Worm (Caenorhabditis elegans): ENCODE data around the gene F38B6.8.
A peak's percentile ranks its signal among the peaks of the same experiment; 100 is the strongest.

F38B6.8 gene

ce11 chrX:6674333-6674919, 8.2 kb downstream of the F38B6.8 start, which contains the start of gene F38B6.4:
F38B6.4 (plus strand) TSS chrX:6674869.
- TF ChIP-seq elt-2 (tag; optimal IDR thresholded peaks at IDR 0.05) (peak; percentile 73), fkh-10 (GFP tag; optimal IDR thresholded peaks at IDR 0.05) (no peak), nhr-28 (tag; optimal IDR thresholded peaks at IDR 0.05) (no peak), mdl-1 (tag; optimal IDR thresholded peaks at IDR 0.05) (no peak), pha-4 (tag; optimal IDR thresholded peaks at IDR 0.05) (peak; percentile 4), pqm-1 (tag; optimal IDR thresholded peaks at IDR 0.05) (peak; percentile 55)

DNA sequence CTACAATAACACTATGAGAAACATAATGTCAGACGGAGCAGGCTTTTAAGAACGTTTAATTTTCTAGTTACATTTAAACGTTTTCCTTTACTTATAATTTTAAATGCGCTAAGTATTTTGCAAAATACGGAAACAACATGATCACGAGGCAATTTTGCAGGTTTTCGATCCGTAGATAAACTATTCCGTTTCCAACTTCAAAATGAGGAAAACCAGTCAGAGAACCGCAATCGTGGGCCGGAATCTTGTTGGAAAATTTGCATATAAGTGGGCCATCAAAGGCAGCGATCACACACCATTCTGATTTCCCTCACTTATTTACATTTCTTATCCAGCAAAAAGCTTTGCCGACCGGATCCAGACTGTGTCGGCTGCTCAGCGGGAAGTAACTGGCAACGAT, 10.1 kb downstream of the F38B6.8 start, which contains the start of gene col-172:
Gene col-172 (plus strand): TSS at position 301 of the 400 bp plus-strand sequence.
- TF ChIP-seq nhr-23 (tag; optimal IDR thresholded peaks at IDR 0.05): peak; percentile 7
- no peak for TF ChIP-seq daf-12 (tag; optimal IDR thresholded peaks at IDR 0.05)

DNA sequence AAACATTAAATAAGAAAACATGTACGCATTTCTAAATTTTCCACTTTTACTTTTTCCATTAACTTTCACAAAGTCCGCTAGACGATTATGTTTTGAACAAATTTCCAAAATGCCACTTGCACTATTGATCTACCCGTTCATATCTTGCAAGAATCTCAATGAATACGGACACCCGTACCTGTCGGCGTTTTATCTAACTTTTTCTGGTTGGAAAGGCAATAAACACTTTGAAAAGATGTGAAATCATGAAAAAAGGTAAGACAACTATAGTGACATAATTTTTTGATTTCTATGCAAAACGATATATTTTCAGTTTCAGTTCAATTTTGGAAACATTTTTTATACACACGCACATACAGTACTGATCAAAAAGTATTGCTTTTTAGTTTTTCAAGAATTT, 10.9 kb downstream of the F38B6.8 start:
- no peak for TF ChIP-seq pqm-1 (tag; optimal IDR thresholded peaks at IDR 0.05)
- TF ChIP-seq nhr-23 (tag; optimal IDR thresholded peaks at IDR 0.05): peak; percentile 27
- TF ChIP-seq elt-1 (tag; optimal IDR thresholded peaks at IDR 0.05): peak; percentile 69

DNA sequence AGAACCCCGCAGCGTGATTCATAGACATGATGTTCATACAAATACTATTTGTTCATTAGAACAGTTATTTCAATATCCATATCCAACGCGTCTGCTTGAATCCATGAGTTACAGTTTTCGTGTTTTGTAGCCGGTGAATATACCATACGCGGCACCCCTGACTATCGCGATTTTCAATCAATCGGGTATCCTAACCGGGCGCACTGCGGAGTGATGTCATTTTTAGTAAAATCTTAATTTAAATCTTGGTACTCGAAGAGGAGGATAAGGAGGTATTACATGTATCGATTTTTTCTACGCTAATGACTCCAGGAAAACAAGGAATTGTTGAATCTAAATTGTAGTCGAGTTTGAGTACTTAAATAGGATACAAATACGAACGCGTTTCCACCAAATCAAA, 13.2 kb downstream of the F38B6.8 start:
- TF ChIP-seq ceh-82 (tag; optimal IDR thresholded peaks at IDR 0.05): no peak
- TF ChIP-seq ceh-9 (tag; optimal IDR thresholded peaks at IDR 0.05): no peak
- no peak for TF ChIP-seq fkh-10 (GFP tag; optimal IDR thresholded peaks at IDR 0.05)
- TF ChIP-seq egl-27 (tag; optimal IDR thresholded peaks at IDR 0.05): no peak
- no peak for TF ChIP-seq elt-2 (tag; optimal IDR thresholded peaks at IDR 0.05)
- TF ChIP-seq elt-1 (tag; optimal IDR thresholded peaks at IDR 0.05): peak; percentile 22
- no peak for TF ChIP-seq zag-1 (tag; optimal IDR thresholded peaks at IDR 0.05)

- TF ChIP-seq fkh-2 (tag; optimal IDR thresholded peaks at IDR 0.05) (no peak), nhr-77 (tag; optimal IDR thresholded peaks at IDR 0.05) (no peak), fkh-10 (GFP tag; optimal IDR thresholded peaks at IDR 0.05) (no peak), mdl-1 (tag; optimal IDR thresholded peaks at IDR 0.05) (no peak), skn-1 (tag; optimal IDR thresholded peaks at IDR 0.05) (no peak)
These were observed 13.7 kb downstream of the F38B6.8 start, which contains the start of gene nhr-137 for ce11 chrX:6668911-6669310. nhr-137 (minus strand) TSS chrX:6669011.

- TF ChIP-seq snpc-4 (tag; optimal IDR thresholded peaks at IDR 0.05) (no peak), elt-2 (tag; optimal IDR thresholded peaks at IDR 0.05) (peak; percentile 77), nhr-25 (tag; optimal IDR thresholded peaks at IDR 0.05) (no peak), pqm-1 (tag; optimal IDR thresholded peaks at IDR 0.05) (peak; percentile 57), ama-1 (optimal IDR thresholded peaks at IDR 0.05) (no peak), pha-4 (tag; optimal IDR thresholded peaks at IDR 0.05) (peak; percentile 27), fkh-10 (GFP tag; optimal IDR thresholded peaks at IDR 0.05) (no peak), fos-1 (tag; optimal IDR thresholded peaks at IDR 0.05) (peak; percentile 42), egl-5 (tag; optimal IDR thresholded peaks at IDR 0.05) (no peak)
These were observed 15.1 kb downstream of the F38B6.8 start for ce11 chrX:6667468-6667867.

ce11 chrX:6665129-6665858, 17.3 kb downstream of the F38B6.8 start:
- TF ChIP-seq nhr-67 (tag; optimal IDR thresholded peaks at IDR 0.05) (no peak), nfya-1 (tag; optimal IDR thresholded peaks at IDR 0.05; ENCODE audit: insufficient read depth) (peak; percentile 1), nhr-77 (tag; optimal IDR thresholded peaks at IDR 0.05) (no peak), ceh-82 (tag; optimal IDR thresholded peaks at IDR 0.05) (no peak), nhr-11 (tag; optimal IDR thresholded peaks at IDR 0.05) (no peak), nhr-25 (tag; optimal IDR thresholded peaks at IDR 0.05) (no peak), ama-1 (optimal IDR thresholded peaks at IDR 0.05) (no peak), nhr-12 (tag; optimal IDR thresholded peaks at IDR 0.05) (no peak), daf-12 (tag; optimal IDR thresholded peaks at IDR 0.05) (no peak), pqm-1 (tag; optimal IDR thresholded peaks at IDR 0.05) (peak; percentile 53), elt-3 (tag; optimal IDR thresholded peaks at IDR 0.05) (no peak), jun-1 (tag; optimal IDR thresholded peaks at IDR 0.05) (no peak), elt-1 (tag; optimal IDR thresholded peaks at IDR 0.05) (peak; percentile 68), ceh-9 (tag; optimal IDR thresholded peaks at IDR 0.05) (no peak), mdl-1 (tag; optimal IDR thresholded peaks at IDR 0.05) (no peak), ceh-16 (tag; optimal IDR thresholded peaks at IDR 0.05) (no peak), fkh-10 (GFP tag; optimal IDR thresholded peaks at IDR 0.05) (no peak), zag-1 (tag; optimal IDR thresholded peaks at IDR 0.05) (no peak), lsy-12 (tag; optimal IDR thresholded peaks at IDR 0.05) (no peak), nhr-43 (tag; optimal IDR thresholded peaks at IDR 0.05; ENCODE audit: poor library complexity, severe bottlenecking) (no peak), unc-39 (tag; optimal IDR thresholded peaks at IDR 0.05) (no peak), elt-2 (tag; optimal IDR thresholded peaks at IDR 0.05) (peak; percentile 72)

Data from whole organism, L3 larva.